Fruit fly (Drosophila melanogaster): Measurements from ENCODE around the gene Gss2.

DNA sequence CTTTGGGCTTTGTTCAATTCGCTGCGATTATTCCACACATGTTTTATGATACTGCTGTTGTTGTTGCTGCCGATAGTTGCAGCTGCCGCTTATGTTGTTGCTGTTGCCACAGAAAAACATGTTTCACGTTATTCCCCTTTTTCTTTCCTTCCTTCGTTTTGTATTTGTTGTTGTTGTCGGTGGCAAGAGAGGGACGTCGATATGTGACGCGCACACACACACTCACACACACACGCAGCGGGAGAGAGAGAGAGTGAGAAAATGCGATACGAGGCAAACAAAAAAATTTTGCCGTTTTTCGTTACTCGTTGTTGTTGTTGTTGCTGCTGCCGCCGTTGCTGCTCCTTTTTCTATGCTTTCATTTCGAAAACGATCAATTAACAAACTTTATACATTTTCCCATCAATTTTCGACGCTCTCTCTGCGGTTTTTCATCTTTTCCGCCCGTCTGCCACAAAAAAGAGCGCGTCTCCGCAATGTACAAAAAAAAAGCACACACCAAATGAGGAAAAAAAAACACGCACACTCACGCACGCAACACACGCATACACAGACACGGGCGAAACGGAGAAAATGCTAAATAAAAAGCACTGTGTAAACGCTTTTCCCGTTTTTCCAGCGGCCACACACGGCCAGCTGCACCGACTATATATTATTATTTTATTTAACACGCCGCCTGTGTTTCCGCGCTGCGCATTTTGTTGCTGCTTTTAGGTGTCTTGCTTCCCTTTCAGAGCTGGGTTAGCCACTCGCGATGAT lies 12.9 kb upstream of the Gss2 start:
- TF ChIP-seq CTCF (optimal IDR thresholded peaks at IDR 0.05) (no peak), CG8478 (optimal IDR thresholded peaks at IDR 0.05) (no peak)

Data from S2 (cell line).